Fruit fly (Drosophila melanogaster) Kc167 (cell line): ENCODE results near the gene rho-4.

Experiments used
- Myc ChIP-seq: fragments of >200 bp; optimal IDR thresholded peaks from 2 replicates; lab custom pipeline; 2017; ENCODE audit warnings: missing external identifiers
- insv ChIP-seq: fragments of >200 bp; optimal IDR thresholded peaks from 3 replicates; lab custom pipeline; 2018; ENCODE audit warnings: missing external identifiers
- psq ChIP-seq: fragments of >200 bp; optimal IDR thresholded peaks from 2 replicates; lab custom pipeline; 2017; ENCODE audit warnings: missing external identifiers

dm6 chrX:11561450-11562040 is 38.1 kb upstream of the rho-4 start, which contains the start of gene PGRP-SA:
- TF ChIP-seq insv (lab: Kevin White, UChicago) = no peak
- TF ChIP-seq psq (lab: Kevin White, UChicago) = no peak
- no peak for TF ChIP-seq Myc (lab: Kevin White, UChicago)
